Fruit fly (Drosophila melanogaster): ENCODE data around the gene ppk30.

dm6 chr3R:29708322-29708721 lies 39.4 kb downstream of the ppk30 start:
- TF ChIP-seq ttk (optimal IDR thresholded peaks at IDR 0.05) (no peak), h (optimal IDR thresholded peaks at IDR 0.05) (no peak), insv (optimal IDR thresholded peaks at IDR 0.05) (no peak)
